Worm (Caenorhabditis elegans) whole organism, late embryonic: Measurements from ENCODE around the gene Y57A10A.8.

ENCODE experiments used
- C38D4.7 ChIP-seq: fragments of 200-800 bp; sonication (Bioruptor generic); optimal IDR thresholded peaks from 2 replicates; lab custom pipeline; 2018; ENCODE audit warnings: mild to moderate bottlenecking, missing genetic modification characterization, moderate library complexity, missing compliant biosample characterization
- F13H6.1 ChIP-seq: sonication (generic microtip); optimal IDR thresholded peaks from 2 replicates; lab custom pipeline; 2016; ENCODE audit warnings: missing genetic modification characterization, missing compliant biosample characterization
- ahr-1 ChIP-seq: sonication (generic microtip); optimal IDR thresholded peaks from 2 replicates; lab custom pipeline; 2016; ENCODE audit warnings: missing genetic modification characterization, missing compliant biosample characterization
- ama-1 ChIP-seq: fragments of 150-350 bp; optimal IDR thresholded peaks from 2 replicates; lab custom pipeline; 2014
- ceh-18 ChIP-seq: sonication (generic microtip); optimal IDR thresholded peaks from 2 replicates; lab custom pipeline; 2016; ENCODE audit warnings: missing genetic modification characterization, missing compliant biosample characterization
- ceh-22 ChIP-seq: sonication (generic microtip); optimal IDR thresholded peaks from 2 replicates; lab custom pipeline; 2017; ENCODE audit warnings: missing biosample characterization, missing genetic modification characterization
- ceh-24 ChIP-seq: sonication (generic microtip); optimal IDR thresholded peaks from 2 replicates; lab custom pipeline; 2016; ENCODE audit warnings: mild to moderate bottlenecking, missing genetic modification characterization, missing compliant biosample characterization
- ceh-30 ChIP-seq: fragments of 150-350 bp; optimal IDR thresholded peaks from 2 replicates; lab custom pipeline; 2014; ENCODE audit warnings: missing biosample characterization, missing genetic modification characterization
- ceh-31 ChIP-seq: sonication (generic microtip); optimal IDR thresholded peaks from 2 replicates; lab custom pipeline; 2016; ENCODE audit warnings: missing genetic modification characterization, missing compliant biosample characterization
- ceh-34 ChIP-seq: sonication (generic microtip); optimal IDR thresholded peaks from 2 replicates; lab custom pipeline; 2016; ENCODE audit warnings: mild to moderate bottlenecking, missing genetic modification characterization, missing compliant biosample characterization
- ceh-45 ChIP-seq: fragments of 200-800 bp; sonication (Bioruptor generic); IDR thresholded peaks from 2 replicates; pipeline ENCODE4 v1.3.6; 2022; ENCODE audit warnings: missing genetic modification reagents, missing genetic modification characterization, missing compliant biosample characterization
- ceh-48 ChIP-seq: sonication (generic microtip); optimal IDR thresholded peaks from 2 replicates; lab custom pipeline; 2016; ENCODE audit warnings: missing genetic modification characterization, inconsistent platforms, missing compliant biosample characterization
- ceh-6 ChIP-seq: fragments of 200-800 bp; sonication (Bioruptor generic); optimal IDR thresholded peaks from 2 replicates; lab custom pipeline; 2018; ENCODE audit warnings: mild to moderate bottlenecking, missing genetic modification characterization, missing compliant biosample characterization
- che-1 ChIP-seq: sonication (generic microtip); optimal IDR thresholded peaks from 2 replicates; lab custom pipeline; 2016; ENCODE audit warnings: mild to moderate bottlenecking, missing genetic modification characterization, missing compliant biosample characterization
- dve-1 ChIP-seq: sonication (generic microtip); optimal IDR thresholded peaks from 2 replicates; lab custom pipeline; 2017; ENCODE audit warnings: antibody characterized with exemption, mild to moderate bottlenecking, missing genetic modification characterization, missing compliant biosample characterization
- elt-2 ChIP-seq: sonication (generic microtip); optimal IDR thresholded peaks from 2 replicates; lab custom pipeline; 2016; ENCODE audit warnings: missing genetic modification reagents, missing genetic modification characterization, missing compliant biosample characterization
- elt-4 ChIP-seq: sonication (generic microtip); optimal IDR thresholded peaks from 2 replicates; lab custom pipeline; 2016; ENCODE audit warnings: missing genetic modification characterization, missing compliant biosample characterization
- ets-4 ChIP-seq: sonication (generic microtip); optimal IDR thresholded peaks from 2 replicates; lab custom pipeline; 2016; ENCODE audit warnings: missing genetic modification characterization, missing compliant biosample characterization
- fax-1 ChIP-seq: sonication (generic microtip); optimal IDR thresholded peaks from 2 replicates; lab custom pipeline; 2016; ENCODE audit warnings: missing genotype, missing genetic modification characterization, missing compliant biosample characterization
- fkh-6 ChIP-seq: sonication (generic microtip); optimal IDR thresholded peaks from 2 replicates; lab custom pipeline; 2016; ENCODE audit warnings: missing genetic modification characterization, missing compliant biosample characterization
- gmeb-2 ChIP-seq: sonication (generic microtip); optimal IDR thresholded peaks from 2 replicates; lab custom pipeline; 2016; ENCODE audit warnings: missing genetic modification characterization, inconsistent platforms, missing compliant biosample characterization
- hlh-13 ChIP-seq: fragments of 200-800 bp; sonication (Bioruptor generic); optimal IDR thresholded peaks from 2 replicates; lab custom pipeline; 2018; ENCODE audit warnings: mild to moderate bottlenecking, missing genetic modification characterization, missing compliant biosample characterization
- hlh-15 ChIP-seq: sonication (generic microtip); optimal IDR thresholded peaks from 2 replicates; lab custom pipeline; 2016; ENCODE audit warnings: missing genetic modification characterization, missing compliant biosample characterization
- hlh-30 ChIP-seq: sonication (generic microtip); optimal IDR thresholded peaks from 2 replicates; lab custom pipeline; 2017; ENCODE audit warnings: antibody characterized with exemption, missing genetic modification characterization, missing compliant biosample characterization; ENCODE audit not compliant: insufficient read depth
- hlh-6 ChIP-seq: sonication (generic microtip); optimal IDR thresholded peaks from 2 replicates; lab custom pipeline; 2016; ENCODE audit warnings: missing genotype, missing genetic modification characterization, missing compliant biosample characterization
- hlh-8 ChIP-seq: sonication (generic microtip); optimal IDR thresholded peaks from 2 replicates; lab custom pipeline; 2016; ENCODE audit warnings: missing genotype, missing genetic modification characterization, missing compliant biosample characterization
- lim-6 ChIP-seq: sonication (generic microtip); optimal IDR thresholded peaks from 2 replicates; lab custom pipeline; 2016; ENCODE audit warnings: missing genetic modification characterization, missing compliant biosample characterization
- mec-3 ChIP-seq: sonication (generic microtip); optimal IDR thresholded peaks from 2 replicates; lab custom pipeline; 2016; ENCODE audit warnings: borderline replicate concordance, missing genetic modification characterization, missing compliant biosample characterization
- nfya-1 ChIP-seq: sonication (generic microtip); optimal IDR thresholded peaks from 2 replicates; lab custom pipeline; 2017; ENCODE audit warnings: missing genetic modification characterization, mild to moderate bottlenecking, missing compliant biosample characterization, antibody characterized with exemption, moderate library complexity
- nhr-232 ChIP-seq: sonication (generic microtip); optimal IDR thresholded peaks from 2 replicates; lab custom pipeline; 2016; ENCODE audit warnings: missing genetic modification characterization, missing compliant biosample characterization
- odd-2 ChIP-seq: sonication (generic microtip); optimal IDR thresholded peaks from 2 replicates; lab custom pipeline; 2017; ENCODE audit warnings: antibody characterized with exemption, mild to moderate bottlenecking, missing genetic modification characterization, missing compliant biosample characterization
- pag-3 ChIP-seq: sonication (generic microtip); optimal IDR thresholded peaks from 2 replicates; lab custom pipeline; 2016; ENCODE audit warnings: missing compliant biosample characterization, missing genetic modification characterization, borderline replicate concordance
- ref-2 ChIP-seq: sonication (generic microtip); optimal IDR thresholded peaks from 2 replicates; lab custom pipeline; 2016; ENCODE audit warnings: missing genetic modification characterization, missing compliant biosample characterization
- rnt-1 ChIP-seq: sonication (generic microtip); optimal IDR thresholded peaks from 2 replicates; lab custom pipeline; 2016; ENCODE audit warnings: missing genetic modification characterization, missing compliant biosample characterization
- sdc-2 ChIP-seq: sonication (generic microtip); optimal IDR thresholded peaks from 2 replicates; lab custom pipeline; 2016; ENCODE audit warnings: missing genotype, missing genetic modification characterization, missing compliant biosample characterization
- sox-2 ChIP-seq: fragments of 200-800 bp; sonication (Bioruptor generic); IDR thresholded peaks from 2 replicates; pipeline ENCODE4 v1.3.6; 2022; ENCODE audit warnings: missing genetic modification reagents, missing genetic modification characterization, missing compliant biosample characterization
- sox-4 ChIP-seq: sonication (generic microtip); optimal IDR thresholded peaks from 2 replicates; lab custom pipeline; 2017; ENCODE audit warnings: mild to moderate bottlenecking, missing genetic modification characterization, inconsistent platforms, missing compliant biosample characterization
- unc-42 ChIP-seq: sonication (generic microtip); optimal IDR thresholded peaks from 2 replicates; lab custom pipeline; 2016; ENCODE audit warnings: missing genotype, missing genetic modification characterization, missing compliant biosample characterization
- unc-86 ChIP-seq: sonication (generic microtip); optimal IDR thresholded peaks from 2 replicates; lab custom pipeline; 2016; ENCODE audit warnings: missing genetic modification characterization, missing compliant biosample characterization
- zip-5 ChIP-seq: sonication (generic microtip); optimal IDR thresholded peaks from 2 replicates; lab custom pipeline; 2016; ENCODE audit warnings: missing genetic modification characterization, missing compliant biosample characterization

The Y57A10A.8 gene

DNA sequence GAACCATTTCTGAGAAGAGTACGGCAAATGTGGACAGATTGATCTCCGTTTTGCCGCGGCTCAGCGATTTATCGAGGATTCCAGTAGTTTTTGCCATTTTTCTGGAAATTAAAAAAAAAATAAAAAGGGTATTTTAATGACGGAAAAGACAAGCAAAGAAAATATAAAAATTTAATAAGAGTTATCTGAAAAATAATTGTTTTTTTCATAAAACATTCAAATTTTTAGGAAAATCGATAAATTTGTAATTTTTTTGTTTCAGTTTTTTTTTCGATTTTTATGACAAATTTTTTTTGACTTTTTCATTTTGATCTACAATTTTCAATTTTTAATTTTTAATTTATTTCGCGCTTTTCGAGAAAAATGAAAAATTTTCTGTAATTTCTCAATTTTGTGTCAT, 37.6 kb downstream of the Y57A10A.8 start, which contains the start of gene trpp-5:
trpp-5 (minus strand) TSS at position 101 of the 400 bp plus-strand sequence.
- TF ChIP-seq rnt-1 (no peak), ref-2 (tag; lab: Kevin White, UChicago) (no peak), nfya-1 (no peak), ceh-22 (no peak), odd-2 (no peak), ama-1 (lab: Kevin White, UChicago) (no peak), unc-42 (tag; lab: Kevin White, UChicago) (no peak), hlh-15 (tag; lab: Kevin White, UChicago) (no peak), ets-4 (tag; lab: Kevin White, UChicago) (no peak), che-1 (tag; lab: Kevin White, UChicago) (no peak), ceh-45 (no peak), C38D4.7 (no peak), ceh-30 (tag; lab: Kevin White, UChicago) (no peak)

DNA sequence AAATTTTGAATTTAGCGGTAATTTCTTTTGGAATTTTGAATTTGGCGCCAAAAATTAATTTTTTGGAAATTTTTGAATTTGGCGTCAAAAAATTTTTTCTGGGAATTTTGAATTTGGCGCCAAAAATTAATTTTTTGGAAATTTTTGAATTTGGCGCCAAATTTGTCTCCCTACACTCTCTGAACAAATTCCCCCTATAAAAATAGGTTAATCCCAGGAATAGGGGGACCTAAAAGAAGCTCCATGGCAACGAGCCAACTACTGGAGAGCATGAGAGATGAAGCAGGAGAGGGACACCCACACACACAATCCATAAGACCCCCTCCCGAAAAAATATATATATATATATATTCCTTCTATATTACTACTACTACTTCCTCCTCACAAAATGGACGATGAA, 38.3 kb downstream of the Y57A10A.8 start, which contains the start of gene aqp-12:
aqp-12 (plus strand) TSS at position 301 of the 400 bp plus-strand sequence.
- TF ChIP-seq zip-5 (tag; lab: Kevin White, UChicago): no peak
- no peak for TF ChIP-seq fkh-6 (tag; lab: Kevin White, UChicago)
- TF ChIP-seq hlh-30: no peak

DNA sequence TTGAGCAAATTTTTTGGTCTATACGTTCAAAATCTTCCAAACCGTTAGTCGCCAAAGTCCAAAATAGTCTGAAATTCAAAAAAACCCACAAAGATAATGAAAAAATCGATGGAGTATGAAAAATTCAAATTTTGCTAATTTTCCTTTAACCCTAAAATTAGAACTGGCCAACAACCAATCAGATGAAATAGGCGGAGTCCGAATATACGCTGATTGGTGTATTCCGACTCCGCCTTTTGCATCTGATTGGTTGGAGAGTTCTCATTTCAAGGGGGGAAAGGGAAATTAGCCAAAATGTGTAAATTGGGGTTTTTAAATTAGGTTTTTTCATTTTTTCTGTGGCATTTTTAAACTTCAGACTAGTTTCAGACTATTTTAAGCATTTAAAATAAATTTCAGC, 40.0 kb downstream of the Y57A10A.8 start:
- TF ChIP-seq nfya-1 (peak; percentile 91), unc-86 (tag; lab: Kevin White, UChicago) (no peak), hlh-30 (no peak)
- TF ChIP-seq, all 69 proteins: peak for 1

DNA sequence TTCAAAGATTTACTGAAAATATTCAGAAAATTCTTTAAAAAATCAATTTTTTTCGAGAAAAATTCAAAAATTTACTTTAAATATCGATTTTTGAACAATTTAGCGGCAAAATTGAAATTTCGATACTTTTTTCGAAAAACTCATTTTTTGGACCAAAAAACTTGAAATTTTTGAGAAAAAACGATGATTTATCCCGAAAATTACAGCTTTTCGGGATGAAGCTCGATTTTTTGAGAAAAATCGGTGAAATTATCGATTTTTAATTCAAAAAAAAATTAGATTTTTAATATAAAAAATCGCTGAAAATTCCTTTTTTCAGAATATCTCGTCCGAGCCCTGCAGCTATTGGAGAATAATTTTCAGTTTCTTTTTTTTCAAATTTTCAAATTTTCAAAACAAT, 44.1 kb downstream of the Y57A10A.8 start:
- no peak for TF ChIP-seq nfya-1
- no peak for TF ChIP-seq hlh-8 (tag; lab: Kevin White, UChicago)
- TF ChIP-seq ceh-34 (tag; lab: Kevin White, UChicago): no peak
- no peak for TF ChIP-seq ahr-1 (tag; lab: Kevin White, UChicago)
- no peak for TF ChIP-seq dve-1 (tag; lab: Kevin White, UChicago)
- TF ChIP-seq elt-2 (tag; lab: Kevin White, UChicago): no peak
- no peak for TF ChIP-seq mec-3 (tag; lab: Kevin White, UChicago)
- no peak for TF ChIP-seq elt-4 (tag; lab: Kevin White, UChicago)
- TF ChIP-seq rnt-1: no peak
- no peak for TF ChIP-seq ama-1 (lab: Kevin White, UChicago)
- no peak for TF ChIP-seq lim-6 (tag; lab: Kevin White, UChicago)
- no peak for TF ChIP-seq unc-42 (tag; lab: Kevin White, UChicago)
- TF ChIP-seq fax-1 (tag; lab: Kevin White, UChicago): no peak
- no peak for TF ChIP-seq ceh-31 (tag; lab: Kevin White, UChicago)
- no peak for TF ChIP-seq zip-5 (tag; lab: Kevin White, UChicago)
- TF ChIP-seq hlh-13 (GFP tag; lab: Kevin White, UChicago): no peak
- TF ChIP-seq pag-3 (tag; lab: Kevin White, UChicago): no peak
- no peak for TF ChIP-seq ceh-18 (tag; lab: Kevin White, UChicago)
- no peak for TF ChIP-seq F13H6.1 (tag; lab: Kevin White, UChicago)

DNA sequence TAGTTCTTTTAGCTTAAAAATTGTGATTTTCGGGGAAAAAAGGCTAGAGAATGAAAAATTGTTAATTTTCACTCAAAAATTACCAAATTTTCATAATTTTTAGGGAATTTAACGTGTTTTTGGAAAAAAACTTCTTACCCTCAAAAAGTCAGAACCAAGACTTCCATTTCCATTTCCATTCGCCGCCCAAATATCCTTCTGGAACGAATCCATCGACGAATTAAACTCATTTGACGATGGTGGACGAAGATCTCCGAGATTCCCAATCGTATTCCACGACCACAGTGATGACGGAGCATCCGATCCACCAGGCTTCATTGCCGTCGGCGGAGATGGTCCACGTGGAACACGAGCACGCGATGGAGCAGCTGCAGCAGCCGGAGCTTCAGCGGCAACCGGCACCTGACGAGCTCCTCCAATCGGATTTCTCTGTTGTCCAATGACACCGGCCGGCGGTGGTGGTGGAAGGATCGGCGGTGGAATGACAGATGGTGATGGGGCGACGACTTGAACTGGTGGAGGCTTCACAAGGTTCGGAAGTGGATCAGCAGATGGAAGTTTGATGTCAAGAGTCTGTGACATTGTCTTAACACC, 47.1 kb downstream of the Y57A10A.8 start:
- peak; percentile 3 for TF ChIP-seq sdc-2 (tag; lab: Kevin White, UChicago)
- TF ChIP-seq ahr-1 (tag; lab: Kevin White, UChicago): no peak

DNA sequence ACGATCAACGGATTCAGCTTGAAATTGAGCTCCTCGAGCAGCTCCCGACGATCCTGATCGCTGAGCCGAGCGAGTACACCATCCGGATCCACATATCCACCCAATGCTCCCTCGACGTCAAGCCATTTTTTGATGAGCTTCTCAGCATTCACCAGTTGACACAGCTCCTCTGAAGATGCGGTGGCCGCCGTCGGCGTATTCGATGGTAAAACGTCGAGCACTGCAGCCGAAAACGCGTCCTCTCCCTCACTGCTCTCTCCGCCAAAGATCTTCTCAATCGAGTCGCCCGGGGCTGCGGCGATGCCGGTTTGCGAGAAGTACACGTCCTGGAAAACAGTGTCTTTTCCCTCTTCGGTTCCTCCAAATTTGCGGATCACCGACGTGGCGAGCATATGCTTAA, 49.9 kb downstream of the Y57A10A.8 start:
- TF ChIP-seq gmeb-2 (no peak), nfya-1 (no peak), ceh-6 (GFP tag; lab: Kevin White, UChicago) (no peak), ceh-22 (no peak), hlh-6 (tag; lab: Kevin White, UChicago) (no peak), sox-4 (no peak), fax-1 (tag; lab: Kevin White, UChicago) (no peak), nhr-232 (no peak), ceh-48 (tag; lab: Kevin White, UChicago) (no peak), ceh-45 (no peak), sox-2 (GFP tag; lab: Robert Waterston, UW) (no peak), elt-4 (tag; lab: Kevin White, UChicago) (no peak), ceh-24 (tag; lab: Kevin White, UChicago) (no peak)
